Worm (Caenorhabditis elegans) whole organism, young adult: Measurements from ENCODE around the gene fbxb-104.
A peak's percentile ranks its signal among the peaks of the same experiment; 100 is the strongest.

Experiments
- B0336.3 ChIP-seq: fragments of 200-800 bp; sonication (Bioruptor generic); IDR thresholded peaks from 2 replicates; pipeline ENCODE4 v1.3.6; 2022; ENCODE audit warnings: missing genetic modification characterization, missing compliant biosample characterization
- D2030.7 ChIP-seq: fragments of 200-800 bp; sonication (Bioruptor generic); IDR thresholded peaks from 2 replicates; pipeline ENCODE4 v1.3.6; 2022; ENCODE audit warnings: missing genetic modification reagents, missing genetic modification characterization, missing compliant biosample characterization
- F49E8.2 ChIP-seq: sonication (generic microtip); optimal IDR thresholded peaks from 3 replicates; lab custom pipeline; 2017; ENCODE audit warnings: missing genetic modification characterization, mild to moderate bottlenecking, missing compliant biosample characterization, antibody characterized with exemption, moderate library complexity; ENCODE audit not compliant: insufficient read depth
- F57A8.1 ChIP-seq: fragments of 200-800 bp; sonication (Bioruptor generic); optimal IDR thresholded peaks from 2 replicates; lab custom pipeline; 2018; ENCODE audit warnings: mild to moderate bottlenecking, missing genetic modification characterization, moderate library complexity, missing compliant biosample characterization
- F57C9.4 ChIP-seq: sonication (generic microtip); optimal IDR thresholded peaks from 2 replicates; lab custom pipeline; 2017; ENCODE audit warnings: mild to moderate bottlenecking, missing genetic modification characterization, missing compliant biosample characterization
- K12H6.12 ChIP-seq: fragments of 200-800 bp; sonication (Bioruptor generic); optimal IDR thresholded peaks from 2 replicates; lab custom pipeline; 2018; ENCODE audit warnings: mild to moderate bottlenecking, missing genetic modification characterization, missing compliant biosample characterization
- T07F8.4 ChIP-seq: sonication (generic microtip); optimal IDR thresholded peaks from 2 replicates; lab custom pipeline; 2016; ENCODE audit warnings: mild to moderate bottlenecking, missing genetic modification characterization, moderate library complexity, missing compliant biosample characterization
- T26A5.8 ChIP-seq: sonication (generic microtip); optimal IDR thresholded peaks from 2 replicates; lab custom pipeline; 2016; ENCODE audit warnings: missing genetic modification characterization, missing compliant biosample characterization
- Y67H2A.10 ChIP-seq: fragments of 200-800 bp; sonication (Bioruptor generic); conservative IDR thresholded peaks from 2 replicates; pipeline ENCODE4 v1.3.6; 2022; ENCODE audit warnings: missing genetic modification reagents, missing genetic modification characterization, missing compliant biosample characterization
- Y79H2A.3 ChIP-seq: fragments of 200-800 bp; sonication (Bioruptor generic); conservative IDR thresholded peaks from 2 replicates; pipeline ENCODE4 v1.3.6; 2022; ENCODE audit warnings: missing genetic modification reagents, missing genetic modification characterization, missing compliant biosample characterization
- ama-1 ChIP-seq, 3 experiments: fragments of 150-350 bp in 1 of 3; sonication (generic microtip) in 2 of 3; optimal IDR thresholded peaks; 2 replicates each; lab custom pipeline; 2014 to 2018; ENCODE audit warnings: missing biosample characterization in 2 of 3, missing genetic modification characterization in 2 of 3, missing genetic modification reagents in 2 of 3
- aptf-2 ChIP-seq: fragments of 200-800 bp; sonication (Bioruptor generic); conservative IDR thresholded peaks from 2 replicates; pipeline ENCODE4 v1.3.6; 2022; ENCODE audit warnings: missing genetic modification reagents, missing genetic modification characterization, missing compliant biosample characterization
- aptf-3 ChIP-seq: fragments of 200-800 bp; sonication (Bioruptor generic); IDR thresholded peaks from 2 replicates; pipeline ENCODE4 v1.3.6; 2022; ENCODE audit warnings: missing genetic modification characterization, missing compliant biosample characterization
- athp-1 ChIP-seq: sonication (generic microtip); optimal IDR thresholded peaks from 2 replicates; lab custom pipeline; 2017; ENCODE audit warnings: mild to moderate bottlenecking, missing genetic modification characterization, missing compliant biosample characterization
- cebp-1 ChIP-seq, 2 experiments: fragments of 200-800 bp in 1 of 2; sonication (Bioruptor generic) in 1 of 2; sonication (generic microtip) in 1 of 2; IDR thresholded peaks in 1 of 2; optimal IDR thresholded peaks in 1 of 2; 2 replicates each; pipeline versions ENCODE4 v1.3.6 to Lab custom; 2017 to 2022; ENCODE audit warnings: missing compliant biosample characterization in 2 of 2, missing genetic modification characterization in 2 of 2, mild to moderate bottlenecking in 1 of 2, missing genetic modification reagents in 1 of 2, moderate library complexity in 1 of 2
- cebp-2 ChIP-seq: fragments of 200-800 bp; sonication (Bioruptor generic); IDR thresholded peaks from 2 replicates; pipeline ENCODE4 v1.3.6; 2022; ENCODE audit warnings: missing genetic modification characterization, missing compliant biosample characterization
- ceh-100 ChIP-seq: fragments of 200-800 bp; sonication (Bioruptor generic); IDR thresholded peaks from 2 replicates; pipeline ENCODE4 v1.3.6; 2022; ENCODE audit warnings: missing genetic modification reagents, missing genetic modification characterization, missing compliant biosample characterization
- ceh-27 ChIP-seq: fragments of 200-800 bp; sonication (Bioruptor generic); optimal IDR thresholded peaks from 2 replicates; lab custom pipeline; 2018; ENCODE audit warnings: mild to moderate bottlenecking, missing genetic modification characterization, moderate library complexity, missing compliant biosample characterization
- ceh-40 ChIP-seq: fragments of 200-800 bp; sonication (Bioruptor generic); IDR thresholded peaks from 2 replicates; pipeline ENCODE4 v1.3.6; 2022; ENCODE audit warnings: missing genetic modification characterization, missing compliant biosample characterization
- ceh-58 ChIP-seq: fragments of 200-800 bp; sonication (Bioruptor generic); IDR thresholded peaks from 2 replicates; pipeline ENCODE4 v1.3.6; 2022; ENCODE audit warnings: missing genetic modification characterization, missing compliant biosample characterization
- chd-7 ChIP-seq: sonication (generic microtip); optimal IDR thresholded peaks from 2 replicates; lab custom pipeline; 2016; ENCODE audit warnings: mild to moderate bottlenecking, missing genetic modification characterization, moderate library complexity, missing compliant biosample characterization
- egrh-3 ChIP-seq: fragments of 200-800 bp; sonication (Bioruptor generic); IDR thresholded peaks from 2 replicates; pipeline ENCODE4 v1.3.6; 2022; ENCODE audit warnings: missing genetic modification reagents, missing genetic modification characterization, missing compliant biosample characterization
- hlh-26 ChIP-seq: fragments of 200-800 bp; sonication (Bioruptor generic); conservative IDR thresholded peaks from 2 replicates; pipeline ENCODE4 v1.3.6; 2022; ENCODE audit warnings: missing genetic modification reagents, missing genetic modification characterization, missing compliant biosample characterization
- hsf-1 ChIP-seq: fragments of 200-800 bp; sonication (Bioruptor generic); IDR thresholded peaks from 2 replicates; pipeline ENCODE4 v1.3.6; 2022; ENCODE audit warnings: missing genetic modification reagents, missing genetic modification characterization, missing compliant biosample characterization
- lin-35 ChIP-seq, 3 experiments: fragments of 150-350 bp in 2 of 3; sonication (generic microtip) in 1 of 3; optimal IDR thresholded peaks; 2 replicates each; lab custom pipeline; 2014 to 2018; ENCODE audit warnings: missing biosample characterization in 3 of 3, missing genetic modification characterization in 3 of 3, missing genetic modification reagents in 3 of 3
- lin-54 ChIP-seq: fragments of 200-800 bp; sonication (Bioruptor generic); optimal IDR thresholded peaks from 2 replicates; lab custom pipeline; 2018; ENCODE audit warnings: mild to moderate bottlenecking, missing genetic modification characterization, missing compliant biosample characterization
- lir-1 ChIP-seq: fragments of 200-800 bp; sonication (Bioruptor generic); conservative IDR thresholded peaks from 2 replicates; pipeline ENCODE4 v1.3.6; 2022; ENCODE audit warnings: missing genetic modification reagents, missing genetic modification characterization, missing compliant biosample characterization
- lsy-27 ChIP-seq: sonication (generic microtip); optimal IDR thresholded peaks from 2 replicates; lab custom pipeline; 2017; ENCODE audit warnings: missing genetic modification characterization, mild to moderate bottlenecking, missing compliant biosample characterization, antibody characterized with exemption, missing genotype, borderline replicate concordance; ENCODE audit not compliant: insufficient read depth
- mes-4 ChIP-seq: sonication (generic microtip); optimal IDR thresholded peaks from 2 replicates; lab custom pipeline; 2016; ENCODE audit warnings: missing genotype, missing genetic modification characterization, missing compliant biosample characterization
- nfyb-1 ChIP-seq: fragments of 200-800 bp; sonication (Bioruptor generic); IDR thresholded peaks from 2 replicates; pipeline ENCODE4 v1.3.6; 2022; ENCODE audit warnings: missing genetic modification reagents, missing genetic modification characterization, missing compliant biosample characterization
- nhr-120 ChIP-seq: fragments of 200-800 bp; sonication (Bioruptor generic); IDR thresholded peaks from 2 replicates; pipeline ENCODE4 v1.3.6; 2022; ENCODE audit warnings: missing genetic modification characterization, missing compliant biosample characterization
- nhr-179 ChIP-seq: sonication (generic microtip); optimal IDR thresholded peaks from 2 replicates; lab custom pipeline; 2016; ENCODE audit warnings: mild to moderate bottlenecking, missing genetic modification characterization, missing compliant biosample characterization
- nhr-80 ChIP-seq: sonication (generic microtip); optimal IDR thresholded peaks from 2 replicates; lab custom pipeline; 2016; ENCODE audit warnings: missing genetic modification characterization, missing compliant biosample characterization
- rec-8 ChIP-seq, 2 experiments: sonication (generic microtip); optimal IDR thresholded peaks; 2 replicates each; lab custom pipeline; 2016; ENCODE audit warnings: mild to moderate bottlenecking in 2 of 2, missing genetic modification characterization in 2 of 2, missing genetic modification reagents in 2 of 2, missing genotype in 2 of 2, missing biosample characterization in 1 of 2, missing compliant biosample characterization in 1 of 2, moderate library complexity in 1 of 2
- sea-2 ChIP-seq: fragments of 200-800 bp; sonication (Bioruptor generic); IDR thresholded peaks from 2 replicates; pipeline ENCODE4 v1.3.6; 2022; ENCODE audit warnings: missing genetic modification characterization, missing compliant biosample characterization
- snpc-1.1 ChIP-seq: sonication (generic microtip); optimal IDR thresholded peaks from 2 replicates; lab custom pipeline; 2017; ENCODE audit warnings: missing genetic modification characterization, mild to moderate bottlenecking, missing compliant biosample characterization, antibody characterized with exemption, moderate library complexity, missing genotype, missing genetic modification reagents; ENCODE audit not compliant: insufficient read depth
- snpc-1.3 ChIP-seq: sonication (generic microtip); optimal IDR thresholded peaks from 2 replicates; lab custom pipeline; 2017; ENCODE audit warnings: missing genetic modification characterization, mild to moderate bottlenecking, missing compliant biosample characterization, antibody characterized with exemption, moderate library complexity, missing genotype, missing genetic modification reagents; ENCODE audit not compliant: insufficient read depth
- snpc-3.4 ChIP-seq: sonication (generic microtip); optimal IDR thresholded peaks from 2 replicates; lab custom pipeline; 2017; ENCODE audit warnings: missing genetic modification characterization, mild to moderate bottlenecking, missing compliant biosample characterization, antibody characterized with exemption, moderate library complexity, missing genotype, missing genetic modification reagents
- snpc-4 ChIP-seq, 5 experiments: fragments of 150-350 bp in 1 of 5; sonication (generic microtip) in 4 of 5; optimal IDR thresholded peaks; 2 replicates each; lab custom pipeline; 2014 to 2018; ENCODE audit warnings: missing genetic modification characterization in 5 of 5, missing biosample characterization in 3 of 5, antibody characterized with exemption in 2 of 5, mild to moderate bottlenecking in 2 of 5, missing compliant biosample characterization in 2 of 5, missing genotype in 2 of 5, moderate library complexity in 2 of 5, missing genetic modification reagents in 1 of 5
- sptf-2 ChIP-seq: fragments of 200-800 bp; sonication (Bioruptor generic); optimal IDR thresholded peaks from 2 replicates; lab custom pipeline; 2018; ENCODE audit warnings: mild to moderate bottlenecking, missing genetic modification characterization, missing compliant biosample characterization
- tlf-1 ChIP-seq: fragments of 200-800 bp; sonication (Bioruptor generic); optimal IDR thresholded peaks from 2 replicates; lab custom pipeline; 2018; ENCODE audit warnings: mild to moderate bottlenecking, missing genetic modification characterization, missing compliant biosample characterization
- ztf-28 ChIP-seq: fragments of 200-800 bp; sonication (Bioruptor generic); IDR thresholded peaks from 2 replicates; pipeline ENCODE4 v1.3.6; 2022; ENCODE audit warnings: missing genetic modification reagents, missing genetic modification characterization, missing compliant biosample characterization

The fbxb-104 gene

ce11 chrII:3440641-3440926 lies 36.5 kb downstream of the fbxb-104 start, which contains the start of gene C16C8.17:
TSS of gene C16C8.17 (plus strand) at chrII:3440827.
- TF ChIP-seq lin-54 (GFP tag; lab: Kevin White, UChicago): no peak
- TF ChIP-seq ceh-40 (GFP tag; lab: Robert Waterston, UW): no peak
- TF ChIP-seq athp-1: no peak
- TF ChIP-seq F57C9.4 (tag; lab: Kevin White, UChicago): no peak
- no peak for TF ChIP-seq D2030.7

ce11 chrII:3439842-3440640 lies 37.0 kb downstream of the fbxb-104 start:
- peak; percentile 29 for TF ChIP-seq snpc-1.1 (tag; lab: Kevin White, UChicago)
- no peak for TF ChIP-seq chd-7 (tag; lab: Kevin White, UChicago)
- TF ChIP-seq Y79H2A.3: no peak
- TF ChIP-seq lsy-27 (tag; lab: Kevin White, UChicago): no peak
- no peak for TF ChIP-seq cebp-1 (GFP tag; IDR thresholded peaks at IDR 0.05; lab: Robert Waterston, UW)
- TF ChIP-seq cebp-1 (tag; optimal IDR thresholded peaks at IDR 0.05; lab: Kevin White, UChicago): no peak
- TF ChIP-seq snpc-4 (GFP tag; optimal IDR thresholded peaks at IDR 0.05; lab: Kevin White, UChicago): no peak
- peak in 2 of 4 experiments; percentile 36 to 78 for TF ChIP-seq snpc-4 (tag; optimal IDR thresholded peaks at IDR 0.05; lab: Kevin White, UChicago)
- no peak for TF ChIP-seq tlf-1 (GFP tag; lab: Kevin White, UChicago)
- no peak for TF ChIP-seq snpc-1.3 (tag; lab: Kevin White, UChicago)
- no peak for TF ChIP-seq mes-4 (tag; lab: Kevin White, UChicago)
- no peak for TF ChIP-seq ztf-28 (GFP tag; lab: Robert Waterston, UW)
- TF ChIP-seq ceh-58 (GFP tag; lab: Robert Waterston, UW): no peak
- no peak for TF ChIP-seq nhr-120 (GFP tag; lab: Robert Waterston, UW)
- no peak for TF ChIP-seq lir-1
- TF ChIP-seq F57A8.1 (GFP tag; lab: Kevin White, UChicago): no peak
- TF ChIP-seq T07F8.4 (tag; lab: Kevin White, UChicago): no peak

- TF ChIP-seq K12H6.12 (tag; lab: Kevin White, UChicago) (peak; percentile 44), nhr-179 (tag; lab: Kevin White, UChicago) (no peak), nfyb-1 (GFP tag; lab: Robert Waterston, UW) (peak; percentile 88), aptf-3 (GFP tag; lab: Robert Waterston, UW) (0 out of 2 replicates have a peak, but pooled peaks have one; percentile 37), lin-35 (GFP tag; optimal IDR thresholded peaks at IDR 0.05; lab: Kevin White, UChicago) (peak in 1 of 3 experiments; percentile 39), egrh-3 (GFP tag; lab: Robert Waterston, UW) (peak; percentile 92), hsf-1 (GFP tag; lab: Robert Waterston, UW) (no peak), hlh-26 (no peak), aptf-2 (GFP tag; lab: Robert Waterston, UW) (peak; percentile 43; the same call in 1 of the 2 replicates), ceh-100 (GFP tag; lab: Robert Waterston, UW) (peak; percentile 57; the same call in 1 of the 2 replicates), ceh-27 (GFP tag; lab: Kevin White, UChicago) (peak; percentile 48), sptf-2 (GFP tag; lab: Kevin White, UChicago) (peak; percentile 73), B0336.3 (peak; percentile 84; the same call in 1 of the 2 replicates), nhr-80 (peak; percentile 79), snpc-3.4 (tag; lab: Kevin White, UChicago) (peak; percentile 11), ztf-28 (GFP tag; lab: Robert Waterston, UW) (no peak), F49E8.2 (tag; lab: Kevin White, UChicago) (no peak), T26A5.8 (tag; lab: Kevin White, UChicago) (peak; percentile 52), cebp-2 (GFP tag; lab: Robert Waterston, UW) (0 out of 2 replicates have a peak, but pooled peaks have one; percentile 46), rec-8 (tag; optimal IDR thresholded peaks at IDR 0.05; lab: Kevin White, UChicago) (peak; percentile 74 to 82), sea-2 (GFP tag; lab: Robert Waterston, UW) (no peak), Y67H2A.10 (no peak), ama-1 (optimal IDR thresholded peaks at IDR 0.05; lab: Kevin White, UChicago) (no peak), ama-1 (GFP tag; optimal IDR thresholded peaks at IDR 0.05; lab: Kevin White, UChicago) (peak in 1 of 2 experiments; percentile 65)
Observed at ce11 chrII:3439244-3439698, 37.8 kb downstream of the fbxb-104 start.
